Fruit fly (Drosophila melanogaster) whole organism, embryonic: ENCODE measurements around the gene CG6689.
A peak's percentile ranks its signal among the peaks of the same experiment; 100 is the strongest.

Source experiments
- Adf1 ChIP-seq: fragments of 200-800 bp; sonication (Bioruptor generic); IDR thresholded peaks from 2 replicates; pipeline ENCODE4 v1.3.6; 2022; ENCODE audit warnings: missing biosample characterization, missing genetic modification characterization
- Aef1 ChIP-seq: fragments of 200-800 bp; sonication (Bioruptor generic); IDR thresholded peaks from 3 replicates; pipeline ENCODE4 v1.3.6; 2022; ENCODE audit warnings: missing biosample characterization, missing genetic modification characterization
- Atf6 ChIP-seq: fragments of 200-800 bp; sonication (Bioruptor generic); IDR thresholded peaks from 2 replicates; pipeline ENCODE4 v1.3.6; 2022; ENCODE audit warnings: missing biosample characterization, missing genetic modification characterization
- Bgb ChIP-seq: fragments of 200-800 bp; sonication (Bioruptor generic); IDR thresholded peaks from 2 replicates; pipeline ENCODE4 v1.3.6; 2022; ENCODE audit warnings: missing biosample characterization, missing genetic modification characterization; ENCODE audit not compliant: partially characterized antibody
- C15 ChIP-seq: fragments of 200-800 bp; sonication (Bioruptor generic); IDR thresholded peaks from 3 replicates; pipeline ENCODE4 v1.3.6; 2022; ENCODE audit warnings: missing biosample characterization, missing genetic modification characterization
- CG10274 ChIP-seq: fragments of 200-800 bp; sonication (Bioruptor generic); optimal IDR thresholded peaks from 3 replicates; lab custom pipeline; 2017; ENCODE audit warnings: missing biosample characterization, mild to moderate bottlenecking, missing genetic modification characterization
- CG13287 ChIP-seq: fragments of 200-800 bp; sonication (Bioruptor generic); IDR thresholded peaks from 2 replicates; pipeline ENCODE4 v1.3.6; 2022; ENCODE audit warnings: missing biosample characterization, missing genetic modification characterization; ENCODE audit not compliant: partially characterized antibody
- CG15269 ChIP-seq: fragments of 200-800 bp; sonication (Bioruptor generic); optimal IDR thresholded peaks from 2 replicates; lab custom pipeline; 2018; ENCODE audit warnings: missing biosample characterization, mild to moderate bottlenecking, missing genetic modification characterization, moderate library complexity
- CG17568 ChIP-seq: fragments of 200-800 bp; sonication (Bioruptor generic); optimal IDR thresholded peaks from 2 replicates; lab custom pipeline; 2018; ENCODE audit warnings: missing biosample characterization, mild to moderate bottlenecking, missing genetic modification characterization, moderate library complexity
- CG18619 ChIP-seq: fragments of 200-800 bp; sonication (Bioruptor generic); optimal IDR thresholded peaks from 3 replicates; lab custom pipeline; 2017; ENCODE audit warnings: missing biosample characterization, mild to moderate bottlenecking, missing genetic modification characterization
- CG32532 ChIP-seq: fragments of 200-800 bp; sonication (Bioruptor generic); IDR thresholded peaks from 2 replicates; pipeline ENCODE4 v1.3.6; 2022; ENCODE audit warnings: missing biosample characterization, missing genetic modification characterization
- CG34376 ChIP-seq: fragments of 200-800 bp; sonication (Bioruptor generic); optimal IDR thresholded peaks from 2 replicates; lab custom pipeline; 2018; ENCODE audit warnings: missing biosample characterization, mild to moderate bottlenecking, missing genetic modification characterization
- CG3726 ChIP-seq: fragments of 200-800 bp; sonication (Bioruptor generic); IDR thresholded peaks from 3 replicates; pipeline ENCODE4, ENCODE4 v1.3.6; 2022; ENCODE audit warnings: missing biosample characterization, missing genetic modification characterization
- CG3838 ChIP-seq: fragments of 200-800 bp; sonication (Bioruptor generic); optimal IDR thresholded peaks from 3 replicates; lab custom pipeline; 2016; ENCODE audit warnings: missing biosample characterization, missing genetic modification characterization
- CG6654 ChIP-seq: fragments of 200-800 bp; sonication (Bioruptor generic); optimal IDR thresholded peaks from 2 replicates; lab custom pipeline; 2017; ENCODE audit warnings: missing biosample characterization, mild to moderate bottlenecking, missing genetic modification characterization
- CG6813 ChIP-seq: fragments of 200-800 bp; sonication (Bioruptor generic); optimal IDR thresholded peaks from 2 replicates; lab custom pipeline; 2017; ENCODE audit warnings: missing biosample characterization, missing genetic modification characterization, mild to moderate bottlenecking, moderate library complexity, missing genetic modification reagents
- CG7357 ChIP-seq: fragments of 200-800 bp; sonication (Bioruptor generic); IDR thresholded peaks from 3 replicates; pipeline ENCODE4 v1.3.6; 2022; ENCODE audit warnings: missing biosample characterization, missing genetic modification characterization
- CG7786 ChIP-seq: fragments of 200-800 bp; sonication (Bioruptor generic); optimal IDR thresholded peaks from 2 replicates; lab custom pipeline; 2016; ENCODE audit warnings: missing biosample characterization, missing genetic modification characterization
- Chrac-16 ChIP-seq: fragments of 200-800 bp; sonication (Bioruptor generic); optimal IDR thresholded peaks from 3 replicates; lab custom pipeline; 2016; ENCODE audit warnings: missing biosample characterization, missing genetic modification characterization
- Dek ChIP-seq: fragments of 200-800 bp; sonication (Bioruptor generic); optimal IDR thresholded peaks from 3 replicates; lab custom pipeline; 2019; ENCODE audit warnings: missing biosample characterization, mild to moderate bottlenecking, missing genetic modification characterization, moderate library complexity
- Dp ChIP-seq: fragments of 200-800 bp; sonication (Bioruptor generic); optimal IDR thresholded peaks from 2 replicates; lab custom pipeline; 2018; ENCODE audit warnings: missing biosample characterization, mild to moderate bottlenecking, missing genetic modification characterization, moderate library complexity
- Fer1 ChIP-seq: fragments of 200-800 bp; sonication (Bioruptor generic); optimal IDR thresholded peaks from 2 replicates; lab custom pipeline; 2017; ENCODE audit warnings: missing biosample characterization, mild to moderate bottlenecking, missing genetic modification characterization
- GATAe ChIP-seq: fragments of 200-800 bp; sonication (Bioruptor generic); conservative IDR thresholded peaks from 2 replicates; pipeline ENCODE4 v1.3.6; 2022; ENCODE audit warnings: missing biosample characterization, missing genetic modification characterization
- Max ChIP-seq: fragments of 200-800 bp; sonication (Bioruptor generic); optimal IDR thresholded peaks from 2 replicates; lab custom pipeline; 2016; ENCODE audit warnings: missing biosample characterization, mild to moderate bottlenecking, missing genetic modification characterization
- Sin3A ChIP-seq: fragments of >200 bp; optimal IDR thresholded peaks from 2 replicates; lab custom pipeline; 2018
- Vsx1 ChIP-seq: fragments of 200-800 bp; sonication (Bioruptor generic); optimal IDR thresholded peaks from 2 replicates; lab custom pipeline; 2017; ENCODE audit warnings: missing biosample characterization, mild to moderate bottlenecking, missing genetic modification characterization, missing genetic modification reagents
- Xrp1 ChIP-seq: fragments of 200-800 bp; sonication (Bioruptor generic); IDR thresholded peaks from 2 replicates; pipeline ENCODE4 v1.3.6; 2022; ENCODE audit warnings: missing biosample characterization, missing genetic modification characterization
- cas ChIP-seq: fragments of 200-800 bp; sonication (Bioruptor generic); IDR thresholded peaks from 2 replicates; pipeline ENCODE4 v1.3.6; 2022; ENCODE audit warnings: missing biosample characterization, missing genetic modification characterization
- caup ChIP-seq: fragments of 200-800 bp; sonication (Bioruptor generic); optimal IDR thresholded peaks from 3 replicates; lab custom pipeline; 2017; ENCODE audit warnings: missing biosample characterization, mild to moderate bottlenecking, missing genetic modification characterization, moderate library complexity; ENCODE audit not compliant: severe bottlenecking
- chinmo ChIP-seq: fragments of 200-800 bp; sonication (Bioruptor generic); IDR thresholded peaks from 4 replicates; pipeline ENCODE4 v1.3.6; 2022; ENCODE audit warnings: missing biosample characterization, missing genetic modification characterization; ENCODE audit not compliant: partially characterized antibody
- dmrt99B ChIP-seq: fragments of 200-800 bp; sonication (Bioruptor generic); optimal IDR thresholded peaks from 2 replicates; lab custom pipeline; 2018; ENCODE audit warnings: missing biosample characterization, mild to moderate bottlenecking, missing genetic modification characterization, moderate library complexity
- ems ChIP-seq: fragments of 200-800 bp; sonication (Bioruptor generic); optimal IDR thresholded peaks from 3 replicates; lab custom pipeline; 2016; ENCODE audit warnings: missing biosample characterization, missing genetic modification characterization
- en ChIP-seq: fragments of 200-800 bp; sonication (Bioruptor generic); optimal IDR thresholded peaks from 2 replicates; lab custom pipeline; 2016; ENCODE audit warnings: missing biosample characterization, missing genetic modification characterization
- esg ChIP-seq: fragments of 200-800 bp; sonication (Bioruptor generic); conservative IDR thresholded peaks from 2 replicates; pipeline ENCODE4 v1.3.6; 2022; ENCODE audit warnings: missing biosample characterization, missing genetic modification characterization
- grn ChIP-seq: fragments of 200-800 bp; sonication (Bioruptor generic); optimal IDR thresholded peaks from 3 replicates; lab custom pipeline; 2017; ENCODE audit warnings: missing biosample characterization, missing genetic modification characterization
- ham ChIP-seq: fragments of 200-800 bp; sonication (Bioruptor generic); IDR thresholded peaks from 2 replicates; pipeline ENCODE4 v1.3.6; 2022; ENCODE audit warnings: missing biosample characterization, missing genetic modification characterization
- lab ChIP-seq: fragments of 200-800 bp; sonication (Bioruptor generic); optimal IDR thresholded peaks from 3 replicates; lab custom pipeline; 2017; ENCODE audit warnings: missing biosample characterization, missing genetic modification characterization, mild to moderate bottlenecking, moderate library complexity, missing genetic modification reagents
- mam ChIP-seq: fragments of 200-800 bp; sonication (Bioruptor generic); optimal IDR thresholded peaks from 3 replicates; lab custom pipeline; 2016; ENCODE audit warnings: missing biosample characterization, missing genetic modification characterization
- pan ChIP-seq, 4 experiments: fragments of >200 bp in 3 of 4; fragments of 200-800 bp in 1 of 4; sonication (Bioruptor generic) in 1 of 4; optimal IDR thresholded peaks in 3 of 4; IDR thresholded peaks in 1 of 4; 2 replicates each; pipeline versions ENCODE4 v1.3.6 to Lab custom; 2017 to 2022; ENCODE audit warnings: missing biosample characterization in 2 of 4, missing genetic modification characterization in 2 of 4, mixed read lengths in 1 of 4
- prd ChIP-seq, 3 experiments: fragments of >200 bp in 2 of 3; fragments of 200-800 bp in 1 of 3; sonication (Bioruptor generic) in 1 of 3; optimal IDR thresholded peaks in 2 of 3; IDR thresholded peaks in 1 of 3; 2 replicates in 2 of 3; 3 replicates in 1 of 3; pipeline versions ENCODE4 v1.3.6 to Lab custom; 2017 to 2022; ENCODE audit warnings: missing biosample characterization in 1 of 3, missing genetic modification characterization in 1 of 3
- psq ChIP-seq: fragments of 200-800 bp; sonication (Bioruptor generic); optimal IDR thresholded peaks from 2 replicates; lab custom pipeline; 2017; ENCODE audit warnings: missing biosample characterization, missing genetic modification characterization
- pum ChIP-seq: fragments of 200-800 bp; sonication (Bioruptor generic); optimal IDR thresholded peaks from 2 replicates; lab custom pipeline; 2016; ENCODE audit warnings: missing biosample characterization, missing genetic modification characterization
- sd ChIP-seq: fragments of 200-800 bp; sonication (Bioruptor generic); optimal IDR thresholded peaks from 3 replicates; lab custom pipeline; 2018; ENCODE audit warnings: missing biosample characterization, mild to moderate bottlenecking, missing genetic modification characterization, moderate library complexity
- sens-2 ChIP-seq: fragments of 200-800 bp; sonication (Bioruptor generic); IDR thresholded peaks from 2 replicates; pipeline ENCODE4 v1.3.6; 2022; ENCODE audit warnings: missing biosample characterization, missing genetic modification characterization
- slbo ChIP-seq: fragments of 200-800 bp; sonication (Bioruptor generic); IDR thresholded peaks from 2 replicates; pipeline ENCODE4 v1.3.6; 2022; ENCODE audit warnings: missing biosample characterization, missing genetic modification characterization
- stc ChIP-seq: fragments of 200-800 bp; sonication (Bioruptor generic); IDR thresholded peaks from 2 replicates; pipeline ENCODE4 v1.3.6; 2022; ENCODE audit warnings: missing biosample characterization, missing genetic modification characterization
- sug ChIP-seq: fragments of 200-800 bp; optimal IDR thresholded peaks from 2 replicates; lab custom pipeline; 2019; ENCODE audit warnings: missing biosample characterization, mild to moderate bottlenecking, missing genetic modification characterization, moderate library complexity
- wek ChIP-seq: fragments of 200-800 bp; sonication (Bioruptor generic); optimal IDR thresholded peaks from 3 replicates; lab custom pipeline; 2018; ENCODE audit warnings: missing biosample characterization, mild to moderate bottlenecking, missing genetic modification characterization, moderate library complexity
- wor ChIP-seq: fragments of 200-800 bp; sonication (Bioruptor generic); IDR thresholded peaks from 2 replicates; pipeline ENCODE4 v1.3.6; 2022; ENCODE audit warnings: missing biosample characterization, missing genetic modification characterization

CG6689 gene

dm6 chr3R:11200885-11201421 is 18.9 kb downstream of the CG6689 start:
- TF ChIP-seq Fer1 (GFP tag; lab: Kevin White, UChicago) (peak; percentile 46), sens-2 (no peak), Xrp1 (GFP tag; lab: Robert Waterston, UW) (no peak), wor (GFP tag; lab: Robert Waterston, UW) (peak; percentile 21; the same call in 1 of the 2 replicates), CG13287 (GFP tag; lab: Robert Waterston, UW) (no peak), CG34376 (GFP tag; lab: Kevin White, UChicago) (peak; percentile 49), CG6813 (GFP tag; lab: Kevin White, UChicago) (peak; percentile 35), CG17568 (GFP tag; lab: Kevin White, UChicago) (peak; percentile 55), Dek (tag; lab: Kevin White, UChicago) (peak; percentile 75), CG3726 (GFP tag; lab: Robert Waterston, UW) (no peak), GATAe (GFP tag; lab: Robert Waterston, UW) (peak; percentile 87), CG3838 (GFP tag; lab: Kevin White, UChicago) (no peak), Dp (GFP tag; lab: Kevin White, UChicago) (no peak), Chrac-16 (GFP tag; lab: Kevin White, UChicago) (peak; percentile 51), CG15269 (tag; lab: Kevin White, UChicago) (peak; percentile 76), Aef1 (GFP tag; lab: Robert Waterston, UW) (peak; percentile 52), en (no peak), cas (no peak), lab (GFP tag; lab: Kevin White, UChicago) (peak; percentile 81), Max (peak; percentile 56), CG6654 (peak; percentile 7), pum (no peak), psq (GFP tag; lab: Kevin White, UChicago) (no peak), wek (GFP tag; lab: Kevin White, UChicago) (no peak), CG7357 (GFP tag; lab: Robert Waterston, UW) (peak; percentile 40; the same call in 1 of the 3 replicates), dmrt99B (tag; lab: Kevin White, UChicago) (peak; percentile 61), stc (0 out of 2 replicates have a peak, but pooled peaks have one; percentile 23), CG32532 (peak; percentile 68), slbo (GFP tag; lab: Robert Waterston, UW) (peak; percentile 76), Adf1 (GFP tag; lab: Robert Waterston, UW) (peak; percentile 34; the same call in 1 of the 2 replicates), CG18619 (GFP tag; lab: Kevin White, UChicago) (peak; percentile 56), pan (optimal IDR thresholded peaks at IDR 0.05; lab: Kevin White, UChicago) (no peak), pan (GFP tag; optimal IDR thresholded peaks at IDR 0.05 in 1 of 2, IDR thresholded peaks at IDR 0.05 in 1 of 2) (peak in 1 of 2 experiments; percentile 69), prd (optimal IDR thresholded peaks at IDR 0.05; lab: Kevin White, UChicago) (no peak), prd (GFP tag; IDR thresholded peaks at IDR 0.05; lab: Robert Waterston, UW) (peak; percentile 67), Sin3A (lab: Kevin White, UChicago) (no peak), caup (GFP tag; lab: Kevin White, UChicago) (peak; percentile 43), mam (GFP tag; lab: Kevin White, UChicago) (peak; percentile 38), esg (GFP tag; lab: Robert Waterston, UW) (peak; percentile 62), CG7786 (no peak), Bgb (GFP tag; lab: Robert Waterston, UW) (no peak), Atf6 (GFP tag; lab: Robert Waterston, UW) (peak; percentile 75; the same call in 1 of the 2 replicates), ham (GFP tag; lab: Robert Waterston, UW) (no peak), ems (GFP tag; lab: Kevin White, UChicago) (peak; percentile 15), C15 (GFP tag; lab: Robert Waterston, UW) (no peak), chinmo (GFP tag; lab: Robert Waterston, UW) (peak; percentile 61; the same call in 1 of the 4 replicates), Vsx1 (no peak), sd (tag; lab: Kevin White, UChicago) (peak; percentile 69), grn (GFP tag; lab: Kevin White, UChicago) (peak; percentile 4), sug (tag; lab: Kevin White, UChicago) (peak; percentile 74), CG10274 (GFP tag; lab: Kevin White, UChicago) (peak; percentile 13)
